Worm (Caenorhabditis elegans): ENCODE data around the gene F57A8.7.
A peak's percentile ranks its signal among the peaks of the same experiment; 100 is the strongest.

The F57A8.7 gene

ce11 chrV:10036275-10036674 is 39.3 kb upstream of the F57A8.7 start, which contains the start of gene T06E8.2:
TSS of gene T06E8.2 (minus strand) at chrV:10036413.
- TF ChIP-seq hmg-1.2 (GFP tag; IDR thresholded peaks at IDR 0.05) (peak; percentile 61; the same call in 1 of the 2 replicates), cebp-1 (GFP tag; IDR thresholded peaks at IDR 0.05) (no peak), cebp-1 (tag; optimal IDR thresholded peaks at IDR 0.05) (peak; percentile 12), B0019.2 (GFP tag; conservative IDR thresholded peaks at IDR 0.05) (no peak), lin-40 (tag; optimal IDR thresholded peaks at IDR 0.05) (peak; percentile 26), F10E7.11 (tag; optimal IDR thresholded peaks at IDR 0.05) (no peak), Y53G8AR.9 (GFP tag; conservative IDR thresholded peaks at IDR 0.05) (0 out of 2 replicates have a peak, but pooled peaks have one; percentile 31), K12H6.12 (tag; optimal IDR thresholded peaks at IDR 0.05) (peak; percentile 31), madf-8 (GFP tag; conservative IDR thresholded peaks at IDR 0.05) (no peak), chd-7 (tag; optimal IDR thresholded peaks at IDR 0.05) (peak; percentile 52), nhr-179 (tag; optimal IDR thresholded peaks at IDR 0.05) (no peak), let-607 (tag; optimal IDR thresholded peaks at IDR 0.05) (no peak), die-1 (tag; optimal IDR thresholded peaks at IDR 0.05) (peak; percentile 11), somi-1 (GFP tag; optimal IDR thresholded peaks at IDR 0.05) (peak; percentile 66)

- TF ChIP-seq ceh-40 (GFP tag; IDR thresholded peaks at IDR 0.05) (no peak), lin-35 (GFP tag; optimal IDR thresholded peaks at IDR 0.05) (no peak), athp-1 (tag; optimal IDR thresholded peaks at IDR 0.05) (no peak), dpl-1 (GFP tag; optimal IDR thresholded peaks at IDR 0.05) (no peak), tbx-9 (tag; optimal IDR thresholded peaks at IDR 0.05; ENCODE audit: borderline replicate concordance) (no peak), ets-4 (GFP tag; optimal IDR thresholded peaks at IDR 0.05) (no peak), lsy-27 (tag; optimal IDR thresholded peaks at IDR 0.05; ENCODE audit: borderline replicate concordance, insufficient read depth) (no peak), ceh-27 (GFP tag; optimal IDR thresholded peaks at IDR 0.05) (no peak), tbp1 (GFP tag; optimal IDR thresholded peaks at IDR 0.05) (no peak), unc-130 (GFP tag; optimal IDR thresholded peaks at IDR 0.05) (no peak), cebp-2 (GFP tag; IDR thresholded peaks at IDR 0.05) (no peak), pbrm-1 (GFP tag; IDR thresholded peaks at IDR 0.05) (no peak), bed-2 (GFP tag; IDR thresholded peaks at IDR 0.05) (no peak)
These were observed 38.5 kb upstream of the F57A8.7 start, which contains the start of gene F57A8.1 for ce11 chrV:10037040-10037439. TSS of gene F57A8.1 (plus strand) at chrV:10037340.

- TF ChIP-seq dpl-1 (GFP tag; optimal IDR thresholded peaks at IDR 0.05) (no peak), ztf-25 (GFP tag; IDR thresholded peaks at IDR 0.05) (no peak), ztf-18 (tag; optimal IDR thresholded peaks at IDR 0.05) (peak; percentile 19), K11D2.4 (GFP tag; IDR thresholded peaks at IDR 0.05) (0 out of 2 replicates have a peak, but pooled peaks have one; percentile 33), snpc-3.4 (tag; optimal IDR thresholded peaks at IDR 0.05) (no peak), pha-4 (tag; optimal IDR thresholded peaks at IDR 0.05) (peak; percentile 62), nhr-27 (tag; optimal IDR thresholded peaks at IDR 0.05) (no peak), hlh-12 (tag; optimal IDR thresholded peaks at IDR 0.05) (no peak), sptf-2 (GFP tag; optimal IDR thresholded peaks at IDR 0.05) (peak; percentile 13), hsf-1 (GFP tag; IDR thresholded peaks at IDR 0.05) (no peak), ztf-28 (GFP tag; IDR thresholded peaks at IDR 0.05) (no peak), F23B12.7 (tag; optimal IDR thresholded peaks at IDR 0.05; ENCODE audit: insufficient read depth) (no peak), snpc-4 (GFP tag; optimal IDR thresholded peaks at IDR 0.05) (no peak), snpc-4 (tag; optimal IDR thresholded peaks at IDR 0.05) (peak in 2 of 4 experiments; percentile 31 to 48), ekl-4 (GFP tag; IDR thresholded peaks at IDR 0.05) (no peak), F57C9.4 (tag; optimal IDR thresholded peaks at IDR 0.05) (no peak), ceh-79 (tag; optimal IDR thresholded peaks at IDR 0.05) (no peak), gei-17 (GFP tag; optimal IDR thresholded peaks at IDR 0.05) (peak; percentile 22), him-1 (tag; optimal IDR thresholded peaks at IDR 0.05) (no peak), madf-10 (tag; optimal IDR thresholded peaks at IDR 0.05) (peak; percentile 47), tbp1 (GFP tag; optimal IDR thresholded peaks at IDR 0.05) (peak; percentile 33), hmg-1.2 (GFP tag; IDR thresholded peaks at IDR 0.05) (peak; percentile 83), aptf-3 (GFP tag; IDR thresholded peaks at IDR 0.05) (no peak)
These were observed 35.7 kb upstream of the F57A8.7 start for ce11 chrV:10039837-10040236.
